Worm (Caenorhabditis elegans) whole organism, L4 larva: ENCODE results near the gene F36A4.2.

ENCODE experiments used
- F26F4.8 ChIP-seq: fragments of 200-800 bp; sonication (Bioruptor generic); conservative IDR thresholded peaks from 2 replicates; pipeline ENCODE4 v1.3.6; 2022; ENCODE audit warnings: missing genetic modification characterization, missing compliant biosample characterization
- T20F7.1 ChIP-seq: fragments of 200-800 bp; sonication (Bioruptor generic); optimal IDR thresholded peaks from 2 replicates; lab custom pipeline; 2018; ENCODE audit warnings: mild to moderate bottlenecking, missing genetic modification characterization, missing compliant biosample characterization
- Y5F2A.4 ChIP-seq: fragments of 200-800 bp; sonication (Bioruptor generic); optimal IDR thresholded peaks from 2 replicates; lab custom pipeline; 2018; ENCODE audit warnings: mild to moderate bottlenecking, missing genetic modification characterization, missing compliant biosample characterization
- ZK337.2 ChIP-seq: fragments of 200-800 bp; sonication (Bioruptor generic); IDR thresholded peaks from 2 replicates; pipeline ENCODE4 v1.3.6; 2022; ENCODE audit warnings: missing genetic modification reagents, missing genetic modification characterization, missing compliant biosample characterization
- aly-2 ChIP-seq: sonication (generic microtip); optimal IDR thresholded peaks from 2 replicates; lab custom pipeline; 2018; ENCODE audit warnings: missing biosample characterization, missing genetic modification characterization
- arid-1 ChIP-seq: fragments of 200-800 bp; sonication (Bioruptor generic); conservative IDR thresholded peaks from 2 replicates; pipeline ENCODE4 v1.3.6; 2022; ENCODE audit warnings: missing genetic modification reagents, missing genetic modification characterization, missing compliant biosample characterization
- attf-4 ChIP-seq: sonication (generic microtip); optimal IDR thresholded peaks from 3 replicates; lab custom pipeline; 2017; ENCODE audit warnings: missing biosample characterization, missing genetic modification characterization
- ceh-28 ChIP-seq: fragments of 150-350 bp; optimal IDR thresholded peaks from 2 replicates; lab custom pipeline; 2014; ENCODE audit warnings: missing biosample characterization, missing genetic modification reagents, missing genetic modification characterization
- ceh-44 ChIP-seq: fragments of 200-800 bp; sonication (Bioruptor generic); IDR thresholded peaks from 2 replicates; pipeline ENCODE4 v1.3.6; 2022; ENCODE audit warnings: missing genetic modification reagents, missing genetic modification characterization, missing compliant biosample characterization
- dmd-8 ChIP-seq: fragments of 200-800 bp; sonication (Bioruptor generic); IDR thresholded peaks from 2 replicates; pipeline ENCODE4 v1.3.6; 2022; ENCODE audit warnings: missing genetic modification characterization, missing compliant biosample characterization
- dve-1 ChIP-seq: sonication (generic microtip); optimal IDR thresholded peaks from 2 replicates; lab custom pipeline; 2017; ENCODE audit warnings: antibody characterized with exemption, mild to moderate bottlenecking, missing genetic modification characterization, missing compliant biosample characterization; ENCODE audit not compliant: insufficient read depth
- egl-27 ChIP-seq: sonication (generic microtip); optimal IDR thresholded peaks from 3 replicates; lab custom pipeline; 2017; ENCODE audit warnings: missing biosample characterization, missing genetic modification reagents, missing genetic modification characterization
- lin-13 ChIP-seq: fragments of 150-350 bp; optimal IDR thresholded peaks from 2 replicates; lab custom pipeline; 2014; ENCODE audit warnings: missing biosample characterization, missing genetic modification reagents, missing genetic modification characterization
- lin-15B ChIP-seq: fragments of 150-350 bp; sonication (generic microtip); optimal IDR thresholded peaks from 3 replicates; lab custom pipeline; 2014; ENCODE audit warnings: missing biosample characterization, missing genetic modification characterization
- lin-29 ChIP-seq: fragments of 200-800 bp; sonication (Bioruptor generic); IDR thresholded peaks from 2 replicates; pipeline ENCODE4 v1.3.6; 2022; ENCODE audit warnings: missing genetic modification reagents, missing genetic modification characterization, missing compliant biosample characterization
- lin-39 ChIP-seq: fragments of 150-350 bp; optimal IDR thresholded peaks from 2 replicates; lab custom pipeline; 2014; ENCODE audit warnings: missing biosample characterization, missing genetic modification reagents, missing genetic modification characterization
- mes-2 ChIP-seq: sonication (generic microtip); optimal IDR thresholded peaks from 2 replicates; lab custom pipeline; 2016; ENCODE audit warnings: missing genotype, mild to moderate bottlenecking, missing genetic modification characterization, missing compliant biosample characterization; ENCODE audit not compliant: poor library complexity, severe bottlenecking
- nhr-102 ChIP-seq: sonication (generic microtip); optimal IDR thresholded peaks from 2 replicates; lab custom pipeline; 2016; ENCODE audit warnings: mild to moderate bottlenecking, missing genetic modification characterization, moderate library complexity, missing compliant biosample characterization
- nhr-11 ChIP-seq: fragments of 150-350 bp; optimal IDR thresholded peaks from 2 replicates; lab custom pipeline; 2014; ENCODE audit warnings: missing biosample characterization, missing genetic modification characterization
- nhr-111 ChIP-seq: fragments of 200-800 bp; sonication (Bioruptor generic); optimal IDR thresholded peaks from 2 replicates; lab custom pipeline; 2018; ENCODE audit warnings: mild to moderate bottlenecking, missing genetic modification characterization, missing compliant biosample characterization
- nhr-237 ChIP-seq: sonication (generic microtip); optimal IDR thresholded peaks from 2 replicates; lab custom pipeline; 2017; ENCODE audit warnings: missing biosample characterization, missing genetic modification characterization
- nhr-28 ChIP-seq: fragments of 150-350 bp; optimal IDR thresholded peaks from 2 replicates; lab custom pipeline; 2014; ENCODE audit warnings: missing biosample characterization, missing genetic modification characterization
- nhr-42 ChIP-seq: fragments of 200-800 bp; sonication (Bioruptor generic); IDR thresholded peaks from 2 replicates; pipeline ENCODE4 v1.3.6; 2022; ENCODE audit warnings: missing genetic modification characterization, missing compliant biosample characterization
- nhr-76 ChIP-seq: fragments of 150-350 bp; optimal IDR thresholded peaks from 2 replicates; lab custom pipeline; 2014; ENCODE audit warnings: missing biosample characterization, missing genetic modification characterization
- pha-4 ChIP-seq, 2 experiments: fragments of 150-350 bp in 1 of 2; fragments of 200-800 bp in 1 of 2; sonication (Bioruptor generic) in 1 of 2; IDR thresholded peaks in 1 of 2; optimal IDR thresholded peaks in 1 of 2; 2 replicates each; pipeline versions ENCODE4 v1.3.6 to Lab custom; 2014 to 2022; ENCODE audit warnings: missing genetic modification characterization in 2 of 2, missing genetic modification reagents in 2 of 2, missing biosample characterization in 1 of 2, missing compliant biosample characterization in 1 of 2
- php-3 ChIP-seq: fragments of 200-800 bp; sonication (Bioruptor generic); IDR thresholded peaks from 2 replicates; pipeline ENCODE4 v1.3.6; 2022; ENCODE audit warnings: missing genetic modification reagents, missing genetic modification characterization, missing compliant biosample characterization
- pqm-1 ChIP-seq: sonication (generic microtip); optimal IDR thresholded peaks from 2 replicates; lab custom pipeline; 2017; ENCODE audit warnings: missing biosample characterization, missing genetic modification characterization
- set-16 ChIP-seq: fragments of 200-800 bp; sonication (Bioruptor generic); IDR thresholded peaks from 2 replicates; pipeline ENCODE4 v1.3.6; 2022; ENCODE audit warnings: missing genetic modification reagents, missing genetic modification characterization, missing compliant biosample characterization
- skn-1 ChIP-seq: fragments of 150-350 bp; optimal IDR thresholded peaks from 2 replicates; lab custom pipeline; 2014; ENCODE audit warnings: missing biosample characterization, missing genetic modification characterization
- snpc-1.2 ChIP-seq: fragments of 200-800 bp; sonication (Bioruptor generic); IDR thresholded peaks from 2 replicates; pipeline ENCODE4 v1.3.6; 2022; ENCODE audit warnings: missing genetic modification reagents, missing genetic modification characterization, missing compliant biosample characterization
- spr-3 ChIP-seq: fragments of 200-800 bp; sonication (Bioruptor generic); optimal IDR thresholded peaks from 2 replicates; lab custom pipeline; 2018; ENCODE audit warnings: mild to moderate bottlenecking, missing genetic modification characterization, missing compliant biosample characterization
- unc-62 ChIP-seq, 3 experiments: fragments of 150-350 bp in 1 of 3; sonication (generic microtip); optimal IDR thresholded peaks in 2 of 3; peaks in 1 of 3; 1 replicate in 1 of 3; 2 replicates in 2 of 3; lab custom pipeline; 2014 to 2017; ENCODE audit warnings: missing biosample characterization in 3 of 3, missing genetic modification characterization in 3 of 3, missing genetic modification reagents in 3 of 3, missing genotype in 1 of 3
- vab-7 ChIP-seq: fragments of 200-800 bp; sonication (Bioruptor generic); IDR thresholded peaks from 2 replicates; pipeline ENCODE4 v1.3.6; 2022; ENCODE audit warnings: missing genetic modification reagents, missing genetic modification characterization, missing compliant biosample characterization
- ztf-11 ChIP-seq: fragments of 150-350 bp; optimal IDR thresholded peaks from 2 replicates; lab custom pipeline; 2014; ENCODE audit warnings: missing biosample characterization, missing genetic modification characterization

F36A4.2 gene

DNA sequence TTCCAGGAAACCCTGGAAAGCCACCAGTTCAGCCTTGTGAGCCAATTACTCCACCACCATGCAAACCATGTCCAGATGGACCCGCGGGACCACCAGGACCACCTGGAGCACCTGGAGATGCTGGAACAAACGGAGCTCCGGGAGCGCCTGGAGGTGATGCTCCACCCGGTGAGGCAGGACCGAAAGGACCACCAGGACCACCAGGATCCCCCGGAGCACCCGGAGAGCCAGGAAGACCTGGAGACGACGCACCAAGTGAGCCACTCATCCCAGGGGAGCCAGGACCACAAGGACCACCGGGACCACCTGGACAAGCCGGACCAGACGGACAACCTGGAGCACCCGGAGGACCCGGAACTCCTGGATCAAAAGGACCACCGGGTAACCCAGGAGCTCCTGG is 6.4 kb upstream of the F36A4.2 start:
- TF ChIP-seq pha-4 (GFP tag; IDR thresholded peaks at IDR 0.05; lab: Robert Waterston, UW) (peak; percentile 55; the same call in 1 of the 2 replicates), pha-4 (tag; optimal IDR thresholded peaks at IDR 0.05; lab: Kevin White, UChicago) (no peak), php-3 (GFP tag; lab: Robert Waterston, UW) (0 out of 2 replicates have a peak, but pooled peaks have one; percentile 24), attf-4 (tag; lab: Kevin White, UChicago) (no peak), Y5F2A.4 (GFP tag; lab: Kevin White, UChicago) (no peak), nhr-76 (tag; lab: Kevin White, UChicago) (no peak), dve-1 (tag; lab: Kevin White, UChicago) (no peak), lin-29 (GFP tag; lab: Robert Waterston, UW) (no peak), ceh-44 (GFP tag; lab: Robert Waterston, UW) (no peak), ceh-28 (no peak), lin-39 (tag; lab: Kevin White, UChicago) (no peak), pqm-1 (tag; lab: Kevin White, UChicago) (no peak), snpc-1.2 (GFP tag; lab: Robert Waterston, UW) (no peak), set-16 (GFP tag; lab: Robert Waterston, UW) (peak; percentile 98)

DNA sequence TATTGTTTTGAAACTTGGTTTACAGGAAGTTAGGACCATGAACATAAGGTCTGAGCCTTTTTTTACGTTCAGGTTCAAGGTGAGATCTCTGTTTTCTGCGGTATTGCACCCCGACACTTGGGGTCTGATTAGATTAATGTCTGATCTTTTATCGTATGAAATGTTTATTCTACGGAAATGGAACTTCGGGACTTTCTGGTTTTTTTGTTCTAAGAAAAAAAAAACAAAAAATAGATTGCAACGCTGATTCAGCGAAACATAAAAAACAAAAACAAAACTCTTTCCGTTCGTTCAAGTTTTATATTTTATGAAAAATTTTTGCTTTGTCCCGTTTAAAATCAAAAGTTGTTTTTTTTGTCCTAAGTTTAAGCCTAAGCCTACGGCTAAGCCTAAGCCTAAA is 5.8 kb upstream of the F36A4.2 start, which contains the start of gene F36A4.5:
TSS of gene F36A4.5 (plus strand) at position 301 of the 400 bp plus-strand sequence.
- TF ChIP-seq vab-7 (GFP tag; lab: Robert Waterston, UW): no peak
- TF ChIP-seq nhr-28 (tag; lab: Kevin White, UChicago): no peak
- no peak for TF ChIP-seq nhr-237
- TF ChIP-seq spr-3 (GFP tag; lab: Kevin White, UChicago): no peak
- TF ChIP-seq pha-4 (GFP tag; IDR thresholded peaks at IDR 0.05; lab: Robert Waterston, UW): no peak
- TF ChIP-seq pha-4 (tag; optimal IDR thresholded peaks at IDR 0.05; lab: Kevin White, UChicago): no peak
- TF ChIP-seq F26F4.8 (GFP tag; lab: Robert Waterston, UW): no peak
- TF ChIP-seq nhr-11 (tag; lab: Kevin White, UChicago): no peak
- no peak for TF ChIP-seq arid-1 (GFP tag; lab: Robert Waterston, UW)
- TF ChIP-seq ZK337.2 (GFP tag; lab: Robert Waterston, UW): no peak

DNA sequence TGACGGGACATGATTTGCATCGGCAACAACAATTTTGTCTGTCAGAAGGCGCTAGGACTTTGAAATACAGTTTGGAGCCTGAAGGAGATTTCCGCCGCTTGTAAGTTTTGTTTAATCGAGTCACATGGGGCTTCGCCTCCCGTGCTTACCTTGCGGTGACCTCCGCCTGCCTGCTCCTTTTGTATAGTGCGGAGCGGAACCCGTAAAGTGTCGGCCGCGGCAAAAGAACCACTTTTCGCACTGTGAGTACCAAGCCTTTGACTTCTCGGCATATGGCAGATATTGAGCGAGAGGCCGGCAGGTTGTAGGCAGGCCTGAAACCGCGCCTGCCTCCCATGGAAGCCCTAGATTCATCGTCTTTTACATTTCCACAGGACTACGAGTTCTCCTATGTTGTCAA is 5.1 kb upstream of the F36A4.2 start:
- peak; percentile 60; the same call in 1 of the 2 replicates for TF ChIP-seq set-16 (GFP tag; lab: Robert Waterston, UW)
- TF ChIP-seq nhr-111 (GFP tag; lab: Kevin White, UChicago): no peak
- no peak for TF ChIP-seq lin-13 (GFP tag; lab: Kevin White, UChicago)
- TF ChIP-seq dmd-8 (GFP tag; lab: Robert Waterston, UW): 0 out of 2 replicates have a peak, but pooled peaks have one; percentile 35

DNA sequence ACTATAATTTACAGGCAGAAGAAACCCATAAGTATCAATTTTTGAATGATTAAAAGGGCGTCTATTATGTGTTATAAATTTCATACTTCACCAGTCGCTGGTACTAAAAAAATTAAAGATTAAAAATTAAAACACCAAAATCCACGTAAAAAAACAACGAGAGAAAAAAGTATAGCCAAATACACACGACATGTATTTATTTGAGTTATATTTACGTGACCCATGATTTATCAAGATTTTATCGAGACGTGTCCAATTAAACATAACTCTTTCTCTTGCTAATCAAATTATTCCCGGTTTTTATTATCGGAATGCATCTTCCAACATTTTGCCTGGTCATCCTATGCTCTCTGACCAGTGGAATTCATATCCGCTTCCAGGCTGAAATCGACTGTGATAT is 3.7 kb upstream of the F36A4.2 start, which contains the start of gene F36A4.4:
TSS of gene F36A4.4 (plus strand) at position 301 of the 400 bp plus-strand sequence.
- TF ChIP-seq skn-1 (tag; lab: Kevin White, UChicago) (no peak), ztf-11 (tag; lab: Kevin White, UChicago) (no peak), pqm-1 (tag; lab: Kevin White, UChicago) (no peak), pha-4 (GFP tag; IDR thresholded peaks at IDR 0.05; lab: Robert Waterston, UW) (no peak), pha-4 (tag; optimal IDR thresholded peaks at IDR 0.05; lab: Kevin White, UChicago) (no peak), T20F7.1 (GFP tag; lab: Kevin White, UChicago) (no peak), nhr-42 (GFP tag; lab: Robert Waterston, UW) (no peak)

DNA sequence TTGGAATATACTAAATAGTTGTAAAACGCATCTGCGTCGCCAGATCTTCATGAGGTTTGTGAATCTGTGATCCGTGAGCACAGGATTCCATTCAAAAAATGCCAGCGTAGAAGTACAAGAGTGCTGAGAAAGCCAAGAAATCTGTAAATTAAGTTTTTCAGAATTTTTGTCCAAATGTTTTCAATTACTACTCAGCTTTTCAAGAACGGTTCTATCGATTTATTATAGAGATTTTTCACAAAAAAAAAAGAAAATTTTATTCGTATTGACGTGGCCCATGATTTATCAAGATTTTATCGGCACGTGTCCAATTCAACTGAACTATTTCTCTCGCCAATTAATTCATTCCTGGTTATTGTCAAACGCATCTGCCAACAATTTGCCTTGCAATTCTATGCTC is 1.7 kb upstream of the F36A4.2 start, which contains the start of gene F36A4.3:
TSS of gene F36A4.3 (plus strand) at position 301 of the 400 bp plus-strand sequence.
- TF ChIP-seq egl-27 (tag; lab: Kevin White, UChicago): no peak
- TF ChIP-seq unc-62 (GFP tag; optimal IDR thresholded peaks at IDR 0.05 in 1 of 2; lab: Kevin White, UChicago): peak in 1 of 2 experiments; percentile 73
- no peak for TF ChIP-seq unc-62 (tag; optimal IDR thresholded peaks at IDR 0.05; lab: Kevin White, UChicago)
- no peak for TF ChIP-seq lin-15B (tag; lab: Kevin White, UChicago)
- no peak for TF ChIP-seq mes-2 (tag; lab: Kevin White, UChicago)
- no peak for TF ChIP-seq nhr-102 (tag; lab: Kevin White, UChicago)
- no peak for TF ChIP-seq nhr-42 (GFP tag; lab: Robert Waterston, UW)
- no peak for TF ChIP-seq aly-2
